Fruit fly (Drosophila melanogaster): ENCODE measurements around the gene hzg.

DNA sequence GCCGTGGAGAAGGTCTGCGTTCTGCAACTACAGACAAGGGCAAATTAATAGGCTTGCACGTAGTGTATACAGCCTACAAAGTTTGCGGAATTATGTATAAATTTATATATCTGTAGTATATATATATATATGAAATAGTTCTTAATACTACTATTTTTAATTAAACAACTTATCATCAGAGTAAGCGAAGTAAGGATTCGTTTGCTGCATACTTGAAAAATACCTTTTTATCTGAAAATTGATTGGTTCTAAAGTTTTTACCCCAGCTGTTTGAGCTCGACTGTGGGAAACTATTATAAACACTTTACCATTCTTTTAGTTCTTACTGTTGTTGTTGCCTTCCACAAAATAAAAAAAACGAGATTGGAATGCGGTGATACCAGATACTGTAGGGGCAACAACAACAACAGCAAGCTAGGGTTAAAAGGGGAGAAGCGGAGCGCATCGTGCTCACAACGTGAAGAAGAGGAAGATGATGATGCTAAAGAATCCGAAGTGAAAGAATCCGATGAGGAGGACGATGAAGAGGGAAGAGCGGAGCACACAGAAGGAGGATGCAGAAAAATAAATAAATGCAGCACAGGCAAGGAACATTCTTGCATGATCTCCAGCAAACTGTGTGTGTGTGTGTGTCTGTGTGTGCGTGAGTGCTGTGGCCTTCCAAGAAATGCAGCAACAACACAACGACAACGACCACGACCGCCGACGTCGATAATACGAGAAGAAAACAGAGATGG, 38.7 kb upstream of the hzg start:
- TF ChIP-seq Gug (GFP tag; IDR thresholded peaks at IDR 0.05) (peak; percentile 67), fd85E (GFP tag; optimal IDR thresholded peaks at IDR 0.05) (no peak)

Data from whole organism, prepupa.